Fruit fly (Drosophila melanogaster): ENCODE measurements around the gene CG12992.

- TF ChIP-seq CG8478 (optimal IDR thresholded peaks at IDR 0.05), result no peak
- TF ChIP-seq usp (GFP tag; optimal IDR thresholded peaks at IDR 0.05), result no peak
- TF ChIP-seq pan (optimal IDR thresholded peaks at IDR 0.05), result no peak
These were observed at the start of gene CG12992 for dm6 chrX:17588565-17588964.

Data from whole organism.